Worm (Caenorhabditis elegans) whole organism, L4/young adult: ENCODE data around the gene nhr-120.

ENCODE experiments used
- dao-5 ChIP-seq: sonication (generic microtip); optimal IDR thresholded peaks from 2 replicates; lab custom pipeline; 2016; ENCODE audit warnings: missing genotype, missing genetic modification characterization, moderate library complexity, missing compliant biosample characterization
- him-1 ChIP-seq: sonication (generic microtip); optimal IDR thresholded peaks from 2 replicates; lab custom pipeline; 2016; ENCODE audit warnings: missing genotype, missing genetic modification reagents, missing genetic modification characterization, missing compliant biosample characterization

DNA sequence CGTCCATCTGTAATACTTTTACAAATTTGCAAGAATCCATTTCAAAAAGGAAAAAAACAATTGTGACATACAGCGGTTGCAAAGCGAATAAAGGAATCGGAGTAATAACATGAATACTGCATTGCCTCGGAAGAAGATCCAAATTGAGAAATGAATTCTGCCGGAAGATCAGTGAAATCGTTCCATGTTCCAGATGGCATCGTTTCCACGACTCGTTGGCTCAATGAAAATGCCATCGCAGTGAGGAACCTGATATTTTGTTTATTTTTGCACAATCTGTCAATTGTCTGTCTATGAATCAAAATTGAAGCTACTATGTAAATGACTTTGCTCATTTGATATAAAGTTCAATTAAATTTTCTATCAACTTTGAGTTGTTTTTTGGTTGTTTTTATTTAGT is 9.8 kb downstream of the nhr-120 start:
- TF ChIP-seq dao-5 (tag; lab: Kevin White, UChicago) (no peak), him-1 (no peak)
